Worm (Caenorhabditis elegans) whole organism, late embryonic: ENCODE data around the gene ZC155.4.

Source experiments
- C38D4.7 ChIP-seq: fragments of 200-800 bp; sonication (Bioruptor generic); optimal IDR thresholded peaks from 2 replicates; lab custom pipeline; 2018; ENCODE audit warnings: mild to moderate bottlenecking, missing genetic modification characterization, moderate library complexity, missing compliant biosample characterization
- F13H6.1 ChIP-seq: sonication (generic microtip); optimal IDR thresholded peaks from 2 replicates; lab custom pipeline; 2016; ENCODE audit warnings: missing genetic modification characterization, missing compliant biosample characterization
- K02D7.2 ChIP-seq: sonication (generic microtip); optimal IDR thresholded peaks from 2 replicates; lab custom pipeline; 2017; ENCODE audit warnings: mild to moderate bottlenecking, missing genetic modification characterization, missing compliant biosample characterization
- K09A11.1 ChIP-seq: sonication (generic microtip); optimal IDR thresholded peaks from 2 replicates; lab custom pipeline; 2017; ENCODE audit warnings: antibody characterized with exemption, mild to moderate bottlenecking, missing genetic modification characterization, missing compliant biosample characterization; ENCODE audit not compliant: insufficient read depth
- Y22D7AL.16 ChIP-seq: sonication (generic microtip); optimal IDR thresholded peaks from 2 replicates; lab custom pipeline; 2016; ENCODE audit warnings: missing genetic modification characterization, missing compliant biosample characterization
- ama-1 ChIP-seq: fragments of 150-350 bp; optimal IDR thresholded peaks from 2 replicates; lab custom pipeline; 2014
- ceh-14 ChIP-seq: sonication (generic microtip); optimal IDR thresholded peaks from 2 replicates; lab custom pipeline; 2016; ENCODE audit warnings: missing genotype, missing genetic modification characterization, missing compliant biosample characterization
- ceh-18 ChIP-seq: sonication (generic microtip); optimal IDR thresholded peaks from 2 replicates; lab custom pipeline; 2016; ENCODE audit warnings: missing genetic modification characterization, missing compliant biosample characterization
- ceh-19 ChIP-seq: fragments of 200-800 bp; sonication (Bioruptor generic); optimal IDR thresholded peaks from 2 replicates; lab custom pipeline; 2018; ENCODE audit warnings: mild to moderate bottlenecking, missing genetic modification characterization, missing compliant biosample characterization
- ceh-2 ChIP-seq: sonication (generic microtip); optimal IDR thresholded peaks from 2 replicates; lab custom pipeline; 2016; ENCODE audit warnings: missing genotype, missing genetic modification characterization, missing compliant biosample characterization
- ceh-24 ChIP-seq: sonication (generic microtip); optimal IDR thresholded peaks from 2 replicates; lab custom pipeline; 2016; ENCODE audit warnings: mild to moderate bottlenecking, missing genetic modification characterization, missing compliant biosample characterization
- ceh-45 ChIP-seq: fragments of 200-800 bp; sonication (Bioruptor generic); IDR thresholded peaks from 2 replicates; pipeline ENCODE4 v1.3.6; 2022; ENCODE audit warnings: missing genetic modification reagents, missing genetic modification characterization, missing compliant biosample characterization
- ceh-48 ChIP-seq: sonication (generic microtip); optimal IDR thresholded peaks from 2 replicates; lab custom pipeline; 2016; ENCODE audit warnings: missing genetic modification characterization, inconsistent platforms, missing compliant biosample characterization
- ceh-6 ChIP-seq: fragments of 200-800 bp; sonication (Bioruptor generic); optimal IDR thresholded peaks from 2 replicates; lab custom pipeline; 2018; ENCODE audit warnings: mild to moderate bottlenecking, missing genetic modification characterization, missing compliant biosample characterization
- che-1 ChIP-seq: sonication (generic microtip); optimal IDR thresholded peaks from 2 replicates; lab custom pipeline; 2016; ENCODE audit warnings: mild to moderate bottlenecking, missing genetic modification characterization, missing compliant biosample characterization
- dve-1 ChIP-seq: sonication (generic microtip); optimal IDR thresholded peaks from 2 replicates; lab custom pipeline; 2017; ENCODE audit warnings: antibody characterized with exemption, mild to moderate bottlenecking, missing genetic modification characterization, missing compliant biosample characterization
- elt-2 ChIP-seq: sonication (generic microtip); optimal IDR thresholded peaks from 2 replicates; lab custom pipeline; 2016; ENCODE audit warnings: missing genetic modification reagents, missing genetic modification characterization, missing compliant biosample characterization
- fkh-10 ChIP-seq: fragments of 150-350 bp; optimal IDR thresholded peaks from 2 replicates; lab custom pipeline; 2014; ENCODE audit warnings: missing biosample characterization, missing genetic modification reagents, missing genetic modification characterization
- fkh-6 ChIP-seq: sonication (generic microtip); optimal IDR thresholded peaks from 2 replicates; lab custom pipeline; 2016; ENCODE audit warnings: missing genetic modification characterization, missing compliant biosample characterization
- gmeb-2 ChIP-seq: sonication (generic microtip); optimal IDR thresholded peaks from 2 replicates; lab custom pipeline; 2016; ENCODE audit warnings: missing genetic modification characterization, inconsistent platforms, missing compliant biosample characterization
- hlh-13 ChIP-seq: fragments of 200-800 bp; sonication (Bioruptor generic); optimal IDR thresholded peaks from 2 replicates; lab custom pipeline; 2018; ENCODE audit warnings: mild to moderate bottlenecking, missing genetic modification characterization, missing compliant biosample characterization
- hlh-15 ChIP-seq: sonication (generic microtip); optimal IDR thresholded peaks from 2 replicates; lab custom pipeline; 2016; ENCODE audit warnings: missing genetic modification characterization, missing compliant biosample characterization
- hlh-30 ChIP-seq: sonication (generic microtip); optimal IDR thresholded peaks from 2 replicates; lab custom pipeline; 2017; ENCODE audit warnings: antibody characterized with exemption, missing genetic modification characterization, missing compliant biosample characterization; ENCODE audit not compliant: insufficient read depth
- lim-6 ChIP-seq: sonication (generic microtip); optimal IDR thresholded peaks from 2 replicates; lab custom pipeline; 2016; ENCODE audit warnings: missing genetic modification characterization, missing compliant biosample characterization
- nhr-11 ChIP-seq: fragments of 150-350 bp; optimal IDR thresholded peaks from 2 replicates; lab custom pipeline; 2014; ENCODE audit warnings: missing biosample characterization, missing genetic modification characterization
- npax-4 ChIP-seq: sonication (generic microtip); optimal IDR thresholded peaks from 2 replicates; lab custom pipeline; 2016; ENCODE audit warnings: missing genetic modification characterization, missing compliant biosample characterization
- pag-3 ChIP-seq: sonication (generic microtip); optimal IDR thresholded peaks from 2 replicates; lab custom pipeline; 2016; ENCODE audit warnings: missing compliant biosample characterization, missing genetic modification characterization, borderline replicate concordance
- pat-9 ChIP-seq: fragments of 200-800 bp; sonication (Bioruptor generic); optimal IDR thresholded peaks from 2 replicates; lab custom pipeline; 2018; ENCODE audit warnings: mild to moderate bottlenecking, missing genetic modification characterization, moderate library complexity, missing compliant biosample characterization
- pha-4 ChIP-seq: fragments of 150-350 bp; optimal IDR thresholded peaks from 2 replicates; lab custom pipeline; 2018; ENCODE audit warnings: missing biosample characterization, missing genetic modification reagents, missing genetic modification characterization
- rnt-1 ChIP-seq: sonication (generic microtip); optimal IDR thresholded peaks from 2 replicates; lab custom pipeline; 2016; ENCODE audit warnings: missing genetic modification characterization, missing compliant biosample characterization
- sdc-2 ChIP-seq: sonication (generic microtip); optimal IDR thresholded peaks from 2 replicates; lab custom pipeline; 2016; ENCODE audit warnings: missing genotype, missing genetic modification characterization, missing compliant biosample characterization
- sox-2 ChIP-seq: fragments of 200-800 bp; sonication (Bioruptor generic); IDR thresholded peaks from 2 replicates; pipeline ENCODE4 v1.3.6; 2022; ENCODE audit warnings: missing genetic modification reagents, missing genetic modification characterization, missing compliant biosample characterization
- syd-9 ChIP-seq: sonication (generic microtip); optimal IDR thresholded peaks from 2 replicates; lab custom pipeline; 2016; ENCODE audit warnings: mild to moderate bottlenecking, missing genetic modification characterization, moderate library complexity, missing compliant biosample characterization
- tbx-2 ChIP-seq: sonication (generic microtip); optimal IDR thresholded peaks from 2 replicates; lab custom pipeline; 2016; ENCODE audit warnings: missing genetic modification characterization, missing compliant biosample characterization
- tbx-7 ChIP-seq: sonication (generic microtip); optimal IDR thresholded peaks from 2 replicates; lab custom pipeline; 2016; ENCODE audit warnings: missing genotype, missing genetic modification characterization, missing compliant biosample characterization
- unc-42 ChIP-seq: sonication (generic microtip); optimal IDR thresholded peaks from 2 replicates; lab custom pipeline; 2016; ENCODE audit warnings: missing genotype, missing genetic modification characterization, missing compliant biosample characterization
- unc-55 ChIP-seq: sonication (generic microtip); optimal IDR thresholded peaks from 2 replicates; lab custom pipeline; 2017; ENCODE audit warnings: missing biosample characterization, missing genetic modification reagents, missing genetic modification characterization
- unc-86 ChIP-seq: sonication (generic microtip); optimal IDR thresholded peaks from 2 replicates; lab custom pipeline; 2016; ENCODE audit warnings: missing genetic modification characterization, missing compliant biosample characterization
- ztf-16 ChIP-seq: sonication (generic microtip); optimal IDR thresholded peaks from 2 replicates; lab custom pipeline; 2017; ENCODE audit warnings: missing genetic modification characterization, missing compliant biosample characterization

ZC155.4 gene

DNA sequence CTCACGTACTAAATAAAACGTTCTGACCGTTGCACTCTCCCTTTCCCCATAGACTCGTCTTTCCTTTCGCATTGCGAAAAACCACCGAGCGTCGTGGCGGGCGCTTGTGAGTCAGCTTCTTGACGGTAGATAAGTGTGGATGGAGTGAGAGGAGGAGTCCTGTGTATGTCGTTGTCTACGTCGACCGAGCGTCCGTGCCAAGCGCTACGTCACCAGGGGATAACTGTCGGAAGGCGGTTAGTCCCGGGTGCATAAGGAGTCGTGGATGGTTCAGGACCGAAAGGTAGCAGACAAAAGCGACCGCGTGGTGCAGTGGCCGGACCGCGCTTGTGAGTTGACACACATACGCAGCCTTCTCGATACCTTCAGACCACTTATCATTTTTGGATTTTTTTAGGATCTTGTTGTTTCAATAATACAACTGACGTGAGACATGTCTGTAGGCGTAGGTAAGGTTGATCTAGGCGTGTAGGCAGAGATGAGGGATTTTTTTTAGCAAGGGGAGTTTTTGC is 4.1 kb downstream of the ZC155.4 start (continued):
- TF ChIP-seq sox-2 (GFP tag; lab: Robert Waterston, UW) (peak; percentile 17; the same call in 1 of the 2 replicates), elt-2 (peak; percentile 74), fkh-6 (tag; lab: Kevin White, UChicago) (peak; percentile 62), K02D7.2 (tag; lab: Kevin White, UChicago) (peak; percentile 52), syd-9 (peak; percentile 72), dve-1 (tag; lab: Kevin White, UChicago) (peak; percentile 25), hlh-13 (GFP tag; lab: Kevin White, UChicago) (peak; percentile 25), ceh-14 (tag; lab: Kevin White, UChicago) (peak; percentile 41)

DNA sequence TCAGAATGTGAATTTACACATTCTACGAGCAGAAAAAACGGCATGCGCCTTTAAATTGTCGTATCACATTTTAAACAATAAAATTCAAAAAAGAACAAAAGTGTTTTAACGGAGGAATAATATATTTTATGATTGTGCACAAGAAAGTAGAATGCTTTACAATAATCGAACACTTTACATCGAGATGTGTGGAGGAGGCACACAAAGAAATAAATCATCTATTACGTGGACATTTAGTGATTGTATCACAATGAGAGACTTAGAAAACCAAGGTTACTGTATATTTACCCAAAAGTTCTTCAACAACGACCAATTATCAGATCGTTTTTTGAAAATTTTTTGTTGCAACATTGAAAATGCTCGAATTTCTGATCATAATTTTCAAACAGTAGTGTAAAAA is 5.0 kb downstream of the ZC155.4 start:
- no peak for TF ChIP-seq rnt-1 (tag; lab: Kevin White, UChicago)
- no peak for TF ChIP-seq pat-9
- TF ChIP-seq unc-55 (GFP tag; lab: Kevin White, UChicago), result peak; percentile 12
- TF ChIP-seq tbx-7 (tag; lab: Kevin White, UChicago), result no peak
- TF ChIP-seq hlh-15 (tag; lab: Kevin White, UChicago), result no peak

DNA sequence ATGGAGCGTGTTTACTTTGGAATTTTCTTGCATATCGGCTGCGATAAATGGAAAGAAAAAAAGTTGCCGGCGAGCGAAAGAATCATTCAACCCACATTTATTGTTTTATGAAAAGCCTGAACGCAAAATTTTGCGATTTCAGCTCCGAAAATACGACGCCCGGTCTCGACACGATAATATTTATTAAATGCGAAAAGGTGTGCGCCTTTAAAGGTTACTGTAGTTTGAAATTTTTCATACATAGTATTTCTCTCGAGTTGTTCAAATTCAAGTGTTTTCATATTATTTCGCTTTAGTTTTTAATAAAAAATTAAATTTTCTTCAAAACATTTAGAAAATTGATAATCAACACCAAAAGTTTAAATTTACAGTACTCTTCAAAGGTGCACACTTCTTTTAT is 6.3 kb downstream of the ZC155.4 start, which contains the start of gene syx-16:
Gene syx-16 (minus strand): TSS at position 118 of the 400 bp plus-strand sequence.
- TF ChIP-seq ceh-48 (tag; lab: Kevin White, UChicago) (no peak), rnt-1 (tag; lab: Kevin White, UChicago) (no peak), unc-42 (tag; lab: Kevin White, UChicago) (no peak), elt-2 (no peak), ceh-18 (tag; lab: Kevin White, UChicago) (no peak), lim-6 (tag; lab: Kevin White, UChicago) (no peak), pat-9 (no peak), unc-55 (GFP tag; lab: Kevin White, UChicago) (no peak), npax-4 (tag; lab: Kevin White, UChicago) (no peak), ceh-45 (GFP tag; lab: Robert Waterston, UW) (no peak), F13H6.1 (tag; lab: Kevin White, UChicago) (no peak), ceh-24 (tag; lab: Kevin White, UChicago) (no peak), ztf-16 (no peak), K09A11.1 (tag; lab: Kevin White, UChicago) (no peak), gmeb-2 (tag; lab: Kevin White, UChicago) (no peak), ceh-6 (GFP tag; lab: Kevin White, UChicago) (no peak), nhr-11 (tag; lab: Kevin White, UChicago) (no peak)

DNA sequence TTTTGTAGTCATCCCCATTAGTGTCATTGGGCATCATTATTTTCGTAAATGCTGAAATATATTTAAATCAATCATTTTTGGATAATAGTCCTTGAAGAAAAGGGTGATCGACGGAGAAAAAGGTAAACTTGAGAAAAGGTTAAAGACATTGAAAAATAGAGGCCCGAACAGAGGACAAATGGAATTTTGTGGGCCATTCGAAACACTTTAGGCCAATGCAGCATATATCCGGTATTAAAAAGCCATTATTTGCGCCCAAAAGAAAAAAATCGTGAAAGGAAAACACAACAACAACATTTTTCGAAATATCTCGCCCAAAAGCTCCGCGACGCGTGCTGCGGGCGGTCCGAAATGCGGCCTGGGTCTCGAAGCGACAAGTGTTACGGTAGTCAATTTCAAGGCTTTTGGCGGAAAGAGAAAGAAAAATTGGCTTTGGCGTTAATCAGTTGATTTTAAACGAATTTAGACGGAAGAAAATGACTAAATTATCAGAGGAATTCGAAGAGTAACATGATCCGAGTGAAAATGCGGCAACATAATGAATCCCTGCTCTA is 8.3 kb downstream of the ZC155.4 start, which contains the start of gene morc-1:
Gene morc-1 (minus strand): TSS at position 51 of the 554 bp plus-strand sequence.
- no peak for TF ChIP-seq tbx-2 (tag; lab: Kevin White, UChicago)
- TF ChIP-seq C38D4.7, result peak; percentile 7

DNA sequence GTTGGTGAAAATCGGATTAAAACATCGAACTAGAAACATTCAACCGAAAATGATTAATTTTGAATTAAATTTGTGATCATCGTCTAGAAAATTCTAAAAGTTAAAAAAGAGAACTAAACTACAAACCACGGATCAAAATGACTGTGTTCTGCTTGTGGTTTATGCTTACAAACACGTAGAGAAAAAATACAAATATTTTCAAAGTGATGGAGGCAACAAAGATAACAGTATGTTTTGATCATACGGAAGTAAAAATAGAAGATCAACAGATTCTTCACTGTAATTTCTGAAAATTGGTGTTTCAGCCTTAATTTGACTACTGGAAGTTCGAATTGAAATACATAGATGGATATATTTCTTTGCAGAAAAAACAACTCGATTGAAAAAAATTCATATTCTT is 12.0 kb downstream of the ZC155.4 start:
- no peak for TF ChIP-seq Y22D7AL.16 (tag; lab: Kevin White, UChicago)
- TF ChIP-seq hlh-30 (tag; lab: Kevin White, UChicago), result no peak
- TF ChIP-seq sdc-2 (tag; lab: Kevin White, UChicago), result no peak
- no peak for TF ChIP-seq elt-2
- no peak for TF ChIP-seq ceh-45 (GFP tag; lab: Robert Waterston, UW)
- no peak for TF ChIP-seq pha-4 (tag; lab: Kevin White, UChicago)
- no peak for TF ChIP-seq fkh-10 (GFP tag; lab: Kevin White, UChicago)
- TF ChIP-seq hlh-13 (GFP tag; lab: Kevin White, UChicago), result no peak
- TF ChIP-seq K02D7.2 (tag; lab: Kevin White, UChicago), result no peak
- no peak for TF ChIP-seq ama-1 (lab: Kevin White, UChicago)
- TF ChIP-seq che-1 (tag; lab: Kevin White, UChicago), result no peak
- TF ChIP-seq unc-42 (tag; lab: Kevin White, UChicago), result no peak
- no peak for TF ChIP-seq F13H6.1 (tag; lab: Kevin White, UChicago)
- TF ChIP-seq syd-9, result no peak
- no peak for TF ChIP-seq unc-86 (tag; lab: Kevin White, UChicago)
- TF ChIP-seq pag-3 (tag; lab: Kevin White, UChicago), result no peak
- no peak for TF ChIP-seq ceh-6 (GFP tag; lab: Kevin White, UChicago)
- no peak for TF ChIP-seq ceh-2
- TF ChIP-seq ceh-19 (GFP tag; lab: Kevin White, UChicago), result no peak
- TF ChIP-seq, all 69 proteins: peak for 0
